Worm (Caenorhabditis elegans) whole organism, L3 larva: ENCODE results near the gene srg-6.

ENCODE experiments used
- fos-1 ChIP-seq: fragments of 150-350 bp; optimal IDR thresholded peaks from 2 replicates; lab custom pipeline; 2014; ENCODE audit warnings: missing biosample characterization, missing genetic modification characterization
- unc-62 ChIP-seq: fragments of 150-350 bp; sonication (generic microtip); optimal IDR thresholded peaks from 4 replicates; lab custom pipeline; 2014; ENCODE audit warnings: missing biosample characterization, missing genetic modification reagents, missing genetic modification characterization
- ztf-4 ChIP-seq: fragments of 150-350 bp; optimal IDR thresholded peaks from 2 replicates; lab custom pipeline; 2014; ENCODE audit warnings: missing biosample characterization, missing genetic modification characterization

- TF ChIP-seq ztf-4, result no peak
- no peak for TF ChIP-seq unc-62 (GFP tag; lab: Kevin White, UChicago)
- no peak for TF ChIP-seq fos-1
Observed at ce11 chrIII:6285890-6286289, 20.1 kb upstream of the srg-6 start, which contains the start of gene gadr-3.
